Fruit fly (Drosophila melanogaster): ENCODE data around the gene CG14034.

CG14034 gene

DNA sequence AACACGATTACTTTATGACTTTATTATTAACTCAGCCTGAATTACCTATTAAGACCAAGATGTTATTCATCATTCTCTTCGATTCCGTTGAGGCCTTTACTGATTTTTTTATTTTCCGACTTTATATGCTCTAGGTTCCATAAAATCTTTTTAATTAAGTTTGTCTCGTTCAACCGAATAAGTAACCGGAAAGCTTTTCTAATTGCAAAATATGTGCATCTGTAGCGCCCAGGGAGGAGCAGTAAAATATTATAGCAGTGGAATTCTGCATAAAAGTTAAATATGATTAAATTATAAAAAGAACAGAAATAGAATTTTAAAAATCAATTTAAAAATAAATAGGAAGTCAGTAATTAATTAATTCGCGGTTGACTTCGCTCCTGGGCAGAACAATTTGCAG, at the start of gene CG14034, which contains the start of gene TpnC25D:
CG14034 (minus strand) TSS at position 101 of the 400 bp plus-strand sequence.
TpnC25D (plus strand) TSS at position 260 of the 400 bp plus-strand sequence.
- TF ChIP-seq CG8478 (optimal IDR thresholded peaks at IDR 0.05) (no peak), CTCF (optimal IDR thresholded peaks at IDR 0.05) (no peak)

DNA sequence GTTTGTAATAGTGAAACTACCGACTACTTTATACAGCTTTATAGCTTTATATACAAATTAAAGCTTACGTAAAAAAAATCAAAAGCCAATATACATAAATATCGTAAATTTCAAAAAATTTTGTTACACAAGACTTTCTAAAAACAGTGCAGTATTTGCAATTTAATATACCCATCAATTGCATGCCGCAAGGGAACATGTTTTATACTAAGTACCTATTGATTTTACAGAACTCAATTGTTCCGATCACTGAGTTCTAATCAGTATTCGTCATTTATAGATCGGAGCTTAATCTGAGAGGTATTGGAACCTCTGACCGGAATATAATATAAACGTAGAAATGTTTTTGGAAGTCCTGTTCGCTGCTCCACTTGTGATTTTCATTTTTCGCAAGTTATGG, 49.8 kb upstream of the CG14034 start, which contains the start of gene Cyp4ac2:
Cyp4ac2 (plus strand) TSS at position 301 of the 400 bp plus-strand sequence.
- TF ChIP-seq CG8478 (optimal IDR thresholded peaks at IDR 0.05) (no peak), CTCF (optimal IDR thresholded peaks at IDR 0.05) (no peak)

DNA sequence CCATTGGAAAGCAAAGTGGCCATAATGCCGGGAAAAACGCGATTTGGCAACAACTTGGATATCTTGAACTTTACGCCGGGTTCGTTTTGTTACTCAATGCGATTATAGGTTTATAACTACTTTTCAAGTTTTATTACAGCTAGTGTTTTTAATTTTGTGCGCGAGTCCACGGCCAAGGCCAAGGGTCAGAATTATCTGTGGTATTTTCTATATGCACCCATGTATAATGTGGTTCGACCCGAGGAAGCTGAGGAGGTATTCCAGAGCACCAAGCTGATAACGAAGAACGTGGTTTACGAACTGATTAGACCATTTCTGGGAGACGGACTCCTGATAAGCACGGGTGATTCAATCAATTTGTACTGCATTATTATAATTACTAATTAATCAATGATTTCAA, 47.8 kb upstream of the CG14034 start:
- TF ChIP-seq CG8478 (optimal IDR thresholded peaks at IDR 0.05) = no peak
- TF ChIP-seq CTCF (optimal IDR thresholded peaks at IDR 0.05) = no peak

DNA sequence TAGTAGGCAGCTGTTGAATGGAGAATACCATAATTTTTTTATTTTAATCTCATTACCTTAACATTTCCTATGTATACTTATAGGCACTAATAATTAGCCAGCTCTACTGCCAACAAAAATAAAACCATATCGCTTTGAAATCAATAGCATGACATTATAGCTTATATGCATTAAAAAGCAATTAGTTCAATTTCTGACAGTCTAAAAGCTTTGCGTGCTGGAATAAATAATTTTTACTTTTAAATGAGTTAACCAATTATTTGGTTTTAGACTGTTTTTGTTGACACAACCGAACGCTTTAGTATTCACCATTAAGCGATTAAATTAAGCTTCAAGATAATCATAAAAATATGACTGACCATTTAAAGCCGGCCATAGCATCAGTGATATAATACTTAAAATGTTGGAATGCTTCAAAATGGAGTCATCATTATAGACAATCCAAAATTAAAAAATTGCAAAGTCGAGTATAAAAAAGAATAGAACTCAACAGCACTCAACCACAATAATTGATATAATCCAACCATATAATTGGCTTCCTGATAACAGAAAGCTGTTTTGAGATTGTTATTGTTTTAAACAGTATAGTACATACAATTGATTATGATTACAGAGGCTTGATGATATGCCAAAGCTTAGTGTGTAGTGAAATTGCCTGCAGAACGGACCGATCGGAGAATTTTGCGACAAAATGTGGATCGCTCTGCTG, 47.2 kb upstream of the CG14034 start, which contains the start of gene Cyp4ac1:
Cyp4ac1 (plus strand) TSS at position 659 of the 709 bp plus-strand sequence.
- TF ChIP-seq CG8478 (optimal IDR thresholded peaks at IDR 0.05) = no peak

DNA sequence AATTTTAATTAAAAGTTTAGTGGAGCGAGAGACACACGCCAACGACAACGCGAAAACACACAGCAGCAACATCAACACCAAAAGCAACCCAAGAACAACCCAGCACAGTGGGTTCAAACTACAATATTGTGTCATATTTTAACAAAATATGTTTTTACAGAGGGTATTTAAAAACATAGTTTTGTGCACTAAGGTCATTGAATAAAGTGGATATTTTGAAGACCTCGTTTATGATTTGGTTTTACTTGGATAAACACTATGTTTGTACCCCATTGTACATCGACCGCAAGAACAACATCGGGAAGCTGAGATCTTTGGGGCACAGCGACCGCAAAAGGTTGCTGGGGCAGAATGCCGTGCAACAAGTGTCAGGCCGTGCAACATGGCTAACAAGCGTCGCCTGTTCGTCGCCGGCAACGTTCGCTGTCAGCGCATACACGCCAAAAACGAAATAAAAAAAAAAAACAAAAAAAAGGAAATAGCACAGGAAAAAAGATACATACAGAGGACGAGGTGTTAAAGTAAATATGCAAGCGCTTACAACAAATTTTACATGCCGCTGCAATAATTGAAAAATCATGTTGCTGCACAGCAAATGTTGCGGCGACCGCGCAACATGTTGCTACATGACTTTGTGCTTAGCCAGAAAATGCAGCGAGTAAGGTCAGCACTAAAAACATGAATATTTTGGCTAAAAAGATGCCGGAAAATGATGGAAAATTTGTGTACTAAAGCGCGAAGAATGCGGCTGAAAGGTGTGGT, 45.1 kb upstream of the CG14034 start:
- TF ChIP-seq CTCF (optimal IDR thresholded peaks at IDR 0.05) (no peak), CG8478 (optimal IDR thresholded peaks at IDR 0.05) (no peak)

DNA sequence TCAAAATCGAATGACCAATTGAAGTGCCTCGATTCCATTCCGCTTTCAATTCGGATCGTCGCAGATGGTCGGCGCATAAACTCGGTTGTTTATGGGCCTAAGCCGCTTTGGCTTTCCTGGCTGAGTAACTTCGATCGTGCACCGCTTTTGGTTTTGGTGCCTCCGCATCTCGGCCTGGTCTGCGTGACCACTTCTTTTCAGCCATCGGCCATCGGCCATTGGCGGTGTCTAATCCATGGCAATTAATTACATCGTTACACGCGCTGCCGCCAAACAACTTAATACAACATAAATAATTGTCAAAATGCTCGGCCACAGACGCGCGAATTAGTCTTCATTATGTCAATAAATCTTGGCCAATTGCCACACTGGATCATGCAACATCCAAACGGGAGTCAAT, 43.9 kb upstream of the CG14034 start:
- TF ChIP-seq CTCF (optimal IDR thresholded peaks at IDR 0.05) (no peak), CG8478 (optimal IDR thresholded peaks at IDR 0.05) (no peak)

DNA sequence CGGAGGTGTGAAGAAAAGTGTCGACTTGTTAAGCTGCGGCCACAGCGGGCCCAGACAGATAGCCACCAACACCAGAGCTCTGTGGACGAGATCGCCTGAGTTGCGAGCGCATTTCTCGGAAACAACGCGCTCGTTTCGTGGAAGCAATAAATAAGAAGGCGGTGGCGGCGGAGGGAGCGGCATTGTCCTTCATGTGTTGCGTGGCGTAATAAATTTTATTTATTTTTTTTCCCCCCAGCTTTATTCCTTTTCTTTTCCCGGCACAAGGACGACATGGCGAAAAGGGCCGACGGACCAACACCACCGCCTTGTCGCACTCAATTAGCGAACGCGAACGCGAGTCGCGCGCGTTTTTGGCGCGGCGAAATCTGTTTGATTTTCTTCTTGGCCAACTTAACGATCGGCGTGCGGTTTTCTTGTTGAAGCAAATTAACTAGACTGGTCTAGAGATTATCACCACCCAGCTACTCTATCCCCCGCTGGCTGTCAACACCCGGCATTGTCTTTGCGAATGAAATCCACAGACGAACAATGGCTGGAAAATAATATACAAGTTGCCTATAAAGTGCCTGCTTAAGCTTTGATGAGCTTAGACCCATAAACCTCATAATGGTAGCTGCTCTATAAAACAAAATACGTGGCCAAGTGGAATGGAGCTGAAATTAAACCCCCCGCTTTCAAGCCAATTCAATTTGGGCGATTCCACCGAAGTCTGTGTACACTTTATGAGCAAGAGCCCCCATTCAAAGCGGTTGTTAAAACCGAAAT, 42.9 kb upstream of the CG14034 start:
- TF ChIP-seq CTCF (optimal IDR thresholded peaks at IDR 0.05) (no peak), CG8478 (optimal IDR thresholded peaks at IDR 0.05) (no peak)

DNA sequence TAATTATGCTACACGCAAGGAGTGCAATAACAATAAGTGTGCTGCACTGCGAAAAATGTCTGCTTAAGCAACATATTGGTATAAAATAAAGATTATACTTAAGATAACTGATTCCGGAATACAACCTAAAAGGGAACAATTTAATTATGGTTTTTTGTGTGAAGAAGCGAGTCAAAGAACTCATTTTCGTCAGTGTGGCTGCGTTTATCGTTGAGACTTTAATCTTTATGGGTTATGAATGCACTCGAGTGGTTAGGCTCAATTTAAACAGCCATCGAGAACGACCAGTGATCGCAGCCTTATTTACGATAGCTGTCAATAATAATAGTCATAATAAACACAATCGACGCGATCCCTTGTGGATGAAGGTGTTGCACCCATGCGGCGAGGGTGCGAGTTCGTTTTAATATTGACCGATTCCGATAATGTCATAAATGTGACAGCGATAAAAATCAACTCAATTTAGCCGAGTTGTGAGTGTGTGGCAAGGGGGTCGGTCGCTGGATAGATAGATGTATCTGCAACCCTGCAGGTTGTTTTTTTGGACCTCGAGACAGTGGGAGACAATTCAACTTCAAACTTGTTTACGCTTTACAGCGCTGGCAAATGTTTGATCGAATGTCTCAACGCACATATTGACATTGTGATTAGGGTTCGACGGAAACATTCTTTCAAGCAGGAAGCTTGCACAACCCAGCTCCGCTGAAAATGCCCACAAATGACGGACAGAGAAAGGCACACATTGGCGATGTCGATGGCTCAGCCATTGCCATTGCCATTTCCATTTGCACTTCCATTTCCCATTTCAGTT, 39.9 kb upstream of the CG14034 start:
- TF ChIP-seq CG8478 (optimal IDR thresholded peaks at IDR 0.05) (no peak), CTCF (optimal IDR thresholded peaks at IDR 0.05) (no peak)

DNA sequence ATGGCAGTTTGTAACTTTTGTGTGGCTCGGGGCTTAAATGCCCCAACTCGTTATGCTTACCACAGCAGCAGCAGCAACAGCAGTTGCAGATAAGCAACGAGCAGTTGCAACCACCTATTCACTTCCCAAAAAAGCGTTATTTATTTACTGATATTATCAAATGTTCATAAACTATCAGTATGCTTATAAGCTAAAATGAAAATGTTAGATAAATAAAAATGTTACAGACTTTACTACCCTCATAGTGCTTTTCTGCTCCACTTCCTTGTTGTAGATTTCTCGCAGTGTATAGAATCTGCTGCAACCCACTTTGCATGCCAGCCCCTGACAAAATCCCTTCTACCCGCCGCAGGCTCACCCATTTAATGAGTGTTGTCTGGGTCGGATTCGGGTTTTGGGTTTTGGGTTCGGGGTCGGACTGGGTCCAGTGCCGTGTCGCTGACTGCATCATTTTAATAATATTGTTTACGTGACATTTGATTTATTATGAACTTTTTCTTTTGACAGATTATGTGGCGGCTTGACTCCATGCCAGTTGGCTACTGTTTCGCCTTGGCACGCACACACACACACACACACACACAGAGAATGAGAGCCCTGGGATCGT, 37.9 kb upstream of the CG14034 start:
- TF ChIP-seq CG8478 (optimal IDR thresholded peaks at IDR 0.05) (no peak), CTCF (optimal IDR thresholded peaks at IDR 0.05) (no peak)

DNA sequence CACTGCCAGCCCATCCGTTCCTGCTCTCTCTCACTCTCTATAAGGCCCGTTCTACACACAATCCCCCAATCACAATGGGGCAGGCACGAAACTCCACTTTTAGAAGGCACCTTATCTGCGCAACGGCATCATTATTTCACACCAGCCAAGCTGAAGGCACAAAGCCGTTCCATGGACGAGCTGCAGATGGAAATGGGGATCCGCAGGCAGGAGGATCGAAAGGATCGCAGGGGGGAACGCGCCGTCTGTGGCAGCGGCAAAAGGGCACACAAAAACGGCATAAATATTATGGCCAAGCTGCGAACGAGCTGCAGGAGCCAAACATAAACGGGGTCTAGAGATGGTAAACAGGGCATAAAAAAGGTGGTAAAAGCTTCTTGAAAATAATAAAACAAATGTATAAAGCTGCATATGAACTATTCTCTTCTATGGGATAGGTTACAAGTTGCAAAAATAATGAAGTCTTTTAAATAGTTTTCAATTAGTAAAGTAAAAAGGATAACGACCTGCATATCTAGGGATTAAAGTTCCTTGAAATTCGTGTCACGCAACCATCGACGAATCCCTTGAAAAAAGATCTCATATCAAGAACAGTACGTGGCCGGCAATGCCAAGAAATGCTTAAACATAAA, 36.2 kb upstream of the CG14034 start:
- no peak for TF ChIP-seq CG8478 (optimal IDR thresholded peaks at IDR 0.05)
- no peak for TF ChIP-seq CTCF (optimal IDR thresholded peaks at IDR 0.05)

DNA sequence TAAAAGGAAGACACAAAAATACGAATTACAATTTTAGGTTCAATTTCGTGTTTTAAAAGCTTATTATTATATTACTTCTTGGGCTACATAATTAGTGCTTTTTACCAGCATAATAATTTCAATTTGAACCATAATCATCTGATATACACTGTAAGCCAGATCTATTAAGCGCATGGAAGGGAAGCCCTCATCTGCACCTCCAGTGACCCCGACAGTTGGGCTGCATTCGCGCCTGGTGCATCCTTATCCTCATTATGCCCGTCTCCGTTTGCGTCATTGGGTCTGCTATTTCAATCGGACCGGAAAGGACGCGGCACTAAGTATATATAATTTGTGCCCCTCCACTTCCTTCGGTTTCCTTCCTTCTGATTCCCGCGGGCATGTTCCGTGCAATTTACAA, 35.4 kb upstream of the CG14034 start:
- no peak for TF ChIP-seq CG8478 (optimal IDR thresholded peaks at IDR 0.05)
- TF ChIP-seq CTCF (optimal IDR thresholded peaks at IDR 0.05) = no peak

DNA sequence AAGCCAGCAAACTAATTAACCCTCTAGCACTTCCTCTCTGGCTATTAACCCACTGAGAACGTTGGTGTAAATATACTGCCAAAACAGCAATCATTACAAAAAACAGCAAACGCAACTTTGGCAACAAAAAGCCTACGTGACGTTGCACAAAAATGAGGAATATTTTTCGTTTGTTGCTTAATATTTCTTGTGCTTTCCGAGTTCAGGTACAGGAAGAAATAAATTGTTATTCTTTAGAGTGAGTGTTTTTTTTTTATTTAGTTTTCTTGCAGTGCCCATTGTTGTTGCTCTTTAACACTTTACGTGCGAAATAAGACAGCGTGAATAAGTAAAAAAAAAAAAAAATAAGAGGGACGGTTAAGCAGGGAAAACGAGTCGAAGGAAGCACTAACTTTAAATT, 34.8 kb upstream of the CG14034 start:
- no peak for TF ChIP-seq CTCF (optimal IDR thresholded peaks at IDR 0.05)
- TF ChIP-seq CG8478 (optimal IDR thresholded peaks at IDR 0.05) = no peak

DNA sequence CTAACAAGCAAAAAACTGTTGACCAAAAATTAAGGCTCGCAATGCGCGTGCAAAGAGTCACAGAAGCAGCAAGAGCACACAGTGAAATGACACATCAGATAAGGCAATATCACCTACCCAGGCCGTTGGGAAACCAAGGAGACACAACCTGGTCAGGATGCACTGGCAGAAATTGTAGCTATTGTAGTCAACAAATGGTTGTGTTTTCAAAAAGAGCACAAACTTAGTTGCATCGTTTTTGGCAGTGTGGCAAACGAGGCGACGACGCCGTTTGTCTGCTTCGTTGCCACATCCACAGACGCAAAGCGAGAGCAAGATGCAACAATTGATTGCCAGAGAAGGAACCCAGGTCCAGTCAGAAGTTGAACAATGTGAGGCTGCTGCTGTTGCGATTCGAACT, 33.4 kb upstream of the CG14034 start:
- TF ChIP-seq CG8478 (optimal IDR thresholded peaks at IDR 0.05) (no peak), CTCF (optimal IDR thresholded peaks at IDR 0.05) (no peak)

DNA sequence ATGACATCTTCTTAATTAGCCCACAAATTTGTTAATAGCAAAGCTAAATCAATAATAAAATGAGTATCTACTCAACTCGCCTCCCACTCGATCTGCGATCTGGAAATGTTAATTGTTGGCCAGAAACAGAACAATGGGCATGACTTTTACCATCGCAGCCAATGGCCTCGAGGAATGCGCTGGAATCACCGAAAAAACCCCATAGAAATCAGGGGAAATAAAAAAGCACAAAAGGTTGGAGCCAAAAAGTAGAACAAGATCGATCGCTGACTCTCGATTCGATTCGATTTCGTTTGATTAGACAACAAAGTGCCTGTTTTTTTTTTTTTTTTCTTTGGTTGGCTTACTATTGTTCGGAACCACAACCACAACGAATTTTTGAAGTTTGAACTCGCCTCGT, 32.2 kb upstream of the CG14034 start:
- no peak for TF ChIP-seq CG8478 (optimal IDR thresholded peaks at IDR 0.05)
- no peak for TF ChIP-seq CTCF (optimal IDR thresholded peaks at IDR 0.05)

Measured in S2 (cell line).